Worm (Caenorhabditis elegans) whole organism, young adult: Measurements from ENCODE around the gene B0244.4.

Source experiments
- B0035.1 ChIP-seq: sonication (generic microtip); optimal IDR thresholded peaks from 2 replicates; lab custom pipeline; 2016; ENCODE audit warnings: missing genetic modification characterization, mild to moderate bottlenecking, missing compliant biosample characterization, missing genotype, missing genetic modification reagents
- B0261.1 ChIP-seq: sonication (generic microtip); optimal IDR thresholded peaks from 2 replicates; lab custom pipeline; 2016; ENCODE audit warnings: mild to moderate bottlenecking, missing genetic modification characterization, moderate library complexity, missing compliant biosample characterization
- B0336.3 ChIP-seq: fragments of 200-800 bp; sonication (Bioruptor generic); IDR thresholded peaks from 2 replicates; pipeline ENCODE4 v1.3.6; 2022; ENCODE audit warnings: missing genetic modification characterization, missing compliant biosample characterization
- F10E7.11 ChIP-seq: sonication (generic microtip); optimal IDR thresholded peaks from 2 replicates; lab custom pipeline; 2017; ENCODE audit warnings: mild to moderate bottlenecking, missing genetic modification characterization, moderate library complexity, missing compliant biosample characterization
- F33H1.4 ChIP-seq: fragments of 200-800 bp; sonication (Bioruptor generic); IDR thresholded peaks from 2 replicates; pipeline ENCODE4 v1.3.6; 2022; ENCODE audit warnings: missing genetic modification reagents, missing genetic modification characterization, missing compliant biosample characterization
- F55B11.4 ChIP-seq: sonication (generic microtip); optimal IDR thresholded peaks from 2 replicates; lab custom pipeline; 2016; ENCODE audit warnings: missing compliant biosample characterization, missing genetic modification characterization, borderline replicate concordance; ENCODE audit not compliant: insufficient read depth
- Y53G8AR.9 ChIP-seq: fragments of 200-800 bp; sonication (Bioruptor generic); conservative IDR thresholded peaks from 2 replicates; pipeline ENCODE4 v1.3.6; 2022; ENCODE audit warnings: missing genetic modification reagents, missing genetic modification characterization, missing compliant biosample characterization
- Y56A3A.18 ChIP-seq: fragments of 200-800 bp; sonication (Bioruptor generic); IDR thresholded peaks from 2 replicates; pipeline ENCODE4 v1.3.6; 2022; ENCODE audit warnings: missing genetic modification reagents, missing genetic modification characterization, missing compliant biosample characterization
- attf-5 ChIP-seq: fragments of 200-800 bp; sonication (Bioruptor generic); optimal IDR thresholded peaks from 2 replicates; lab custom pipeline; 2018; ENCODE audit warnings: mild to moderate bottlenecking, missing genetic modification characterization, missing compliant biosample characterization
- attf-6 ChIP-seq: fragments of 200-800 bp; sonication (Bioruptor generic); IDR thresholded peaks from 2 replicates; pipeline ENCODE4 v1.3.6; 2022; ENCODE audit warnings: missing genetic modification reagents, missing genetic modification characterization, missing compliant biosample characterization
- ccch-3 ChIP-seq: fragments of 200-800 bp; sonication (Bioruptor generic); optimal IDR thresholded peaks from 2 replicates; lab custom pipeline; 2018; ENCODE audit warnings: mild to moderate bottlenecking, missing genetic modification characterization, missing compliant biosample characterization
- cebp-1 ChIP-seq, 2 experiments: fragments of 200-800 bp in 1 of 2; sonication (Bioruptor generic) in 1 of 2; sonication (generic microtip) in 1 of 2; IDR thresholded peaks in 1 of 2; optimal IDR thresholded peaks in 1 of 2; 2 replicates each; pipeline versions ENCODE4 v1.3.6 to Lab custom; 2017 to 2022; ENCODE audit warnings: missing compliant biosample characterization in 2 of 2, missing genetic modification characterization in 2 of 2, mild to moderate bottlenecking in 1 of 2, missing genetic modification reagents in 1 of 2, moderate library complexity in 1 of 2
- ceh-27 ChIP-seq: fragments of 200-800 bp; sonication (Bioruptor generic); optimal IDR thresholded peaks from 2 replicates; lab custom pipeline; 2018; ENCODE audit warnings: mild to moderate bottlenecking, missing genetic modification characterization, moderate library complexity, missing compliant biosample characterization
- ceh-40 ChIP-seq: fragments of 200-800 bp; sonication (Bioruptor generic); IDR thresholded peaks from 2 replicates; pipeline ENCODE4 v1.3.6; 2022; ENCODE audit warnings: missing genetic modification characterization, missing compliant biosample characterization
- chd-7 ChIP-seq: sonication (generic microtip); optimal IDR thresholded peaks from 2 replicates; lab custom pipeline; 2016; ENCODE audit warnings: mild to moderate bottlenecking, missing genetic modification characterization, moderate library complexity, missing compliant biosample characterization
- dox-1 ChIP-seq: fragments of 200-800 bp; sonication (Bioruptor generic); IDR thresholded peaks from 2 replicates; pipeline ENCODE4 v1.3.6; 2022; ENCODE audit warnings: missing genetic modification reagents, missing genetic modification characterization, missing compliant biosample characterization
- dpff-1 ChIP-seq: sonication (generic microtip); optimal IDR thresholded peaks from 2 replicates; lab custom pipeline; 2017; ENCODE audit warnings: mild to moderate bottlenecking, missing genetic modification characterization, missing compliant biosample characterization
- efl-1 ChIP-seq: fragments of 150-350 bp; optimal IDR thresholded peaks from 2 replicates; lab custom pipeline; 2014; ENCODE audit warnings: missing biosample characterization, missing genetic modification reagents, missing genetic modification characterization
- hlh-26 ChIP-seq: fragments of 200-800 bp; sonication (Bioruptor generic); conservative IDR thresholded peaks from 2 replicates; pipeline ENCODE4 v1.3.6; 2022; ENCODE audit warnings: missing genetic modification reagents, missing genetic modification characterization, missing compliant biosample characterization
- hmg-1.2 ChIP-seq: fragments of 200-800 bp; sonication (Bioruptor generic); IDR thresholded peaks from 2 replicates; pipeline ENCODE4 v1.3.6; 2022; ENCODE audit warnings: missing genetic modification reagents, missing genetic modification characterization, missing compliant biosample characterization
- hsf-1 ChIP-seq: fragments of 200-800 bp; sonication (Bioruptor generic); IDR thresholded peaks from 2 replicates; pipeline ENCODE4 v1.3.6; 2022; ENCODE audit warnings: missing genetic modification reagents, missing genetic modification characterization, missing compliant biosample characterization
- let-607 ChIP-seq, 2 experiments: fragments of 200-800 bp in 1 of 2; sonication (Bioruptor generic) in 1 of 2; sonication (generic microtip) in 1 of 2; optimal IDR thresholded peaks; 2 replicates each; lab custom pipeline; 2016 to 2018; ENCODE audit warnings: mild to moderate bottlenecking in 2 of 2, missing compliant biosample characterization in 2 of 2, missing genetic modification characterization in 2 of 2, moderate library complexity in 2 of 2, missing genotype in 1 of 2
- lin-26 ChIP-seq: fragments of 200-800 bp; sonication (Bioruptor generic); IDR thresholded peaks from 2 replicates; pipeline ENCODE4 v1.3.6; 2022; ENCODE audit warnings: missing genetic modification reagents, missing genetic modification characterization, missing compliant biosample characterization
- lin-40 ChIP-seq: sonication (generic microtip); optimal IDR thresholded peaks from 2 replicates; lab custom pipeline; 2016; ENCODE audit warnings: missing genetic modification characterization, mild to moderate bottlenecking, missing compliant biosample characterization, missing genotype, missing genetic modification reagents
- lin-54 ChIP-seq: fragments of 200-800 bp; sonication (Bioruptor generic); optimal IDR thresholded peaks from 2 replicates; lab custom pipeline; 2018; ENCODE audit warnings: mild to moderate bottlenecking, missing genetic modification characterization, missing compliant biosample characterization
- madf-3 ChIP-seq: fragments of 200-800 bp; sonication (Bioruptor generic); IDR thresholded peaks from 2 replicates; pipeline ENCODE4 v1.3.6; 2022; ENCODE audit warnings: missing genetic modification reagents, missing genetic modification characterization, missing compliant biosample characterization
- madf-6 ChIP-seq: fragments of 200-800 bp; sonication (Bioruptor generic); IDR thresholded peaks from 2 replicates; pipeline ENCODE4 v1.3.6; 2022; ENCODE audit warnings: missing genetic modification reagents, missing genetic modification characterization, missing compliant biosample characterization
- mcd-1 ChIP-seq: fragments of 200-800 bp; sonication (Bioruptor generic); IDR thresholded peaks from 2 replicates; pipeline ENCODE4 v1.3.6; 2022; ENCODE audit warnings: missing genetic modification reagents, missing genetic modification characterization, missing compliant biosample characterization
- mxl-1 ChIP-seq: sonication (generic microtip); optimal IDR thresholded peaks from 2 replicates; lab custom pipeline; 2016; ENCODE audit warnings: missing genetic modification characterization, missing compliant biosample characterization
- nfyb-1 ChIP-seq: fragments of 200-800 bp; sonication (Bioruptor generic); IDR thresholded peaks from 2 replicates; pipeline ENCODE4 v1.3.6; 2022; ENCODE audit warnings: missing genetic modification reagents, missing genetic modification characterization, missing compliant biosample characterization
- nhr-27 ChIP-seq: fragments of 200-800 bp; sonication (Bioruptor generic); optimal IDR thresholded peaks from 2 replicates; lab custom pipeline; 2018; ENCODE audit warnings: mild to moderate bottlenecking, missing genetic modification characterization, moderate library complexity, missing compliant biosample characterization
- nhr-80 ChIP-seq: sonication (generic microtip); optimal IDR thresholded peaks from 2 replicates; lab custom pipeline; 2016; ENCODE audit warnings: missing genetic modification characterization, missing compliant biosample characterization
- pbrm-1 ChIP-seq: fragments of 200-800 bp; sonication (Bioruptor generic); IDR thresholded peaks from 2 replicates; pipeline ENCODE4 v1.3.6; 2022; ENCODE audit warnings: missing genetic modification reagents, missing genetic modification characterization, missing compliant biosample characterization
- rcor-1 ChIP-seq: fragments of 200-800 bp; sonication (Bioruptor generic); IDR thresholded peaks from 2 replicates; pipeline ENCODE4 v1.3.6; 2022; ENCODE audit warnings: missing genetic modification reagents, missing genetic modification characterization, missing compliant biosample characterization
- snpc-3.4 ChIP-seq: sonication (generic microtip); optimal IDR thresholded peaks from 2 replicates; lab custom pipeline; 2017; ENCODE audit warnings: missing genetic modification characterization, mild to moderate bottlenecking, missing compliant biosample characterization, antibody characterized with exemption, moderate library complexity, missing genotype, missing genetic modification reagents
- snpc-4 ChIP-seq, 5 experiments: fragments of 150-350 bp in 1 of 5; sonication (generic microtip) in 4 of 5; optimal IDR thresholded peaks; 2 replicates each; lab custom pipeline; 2014 to 2018; ENCODE audit warnings: missing genetic modification characterization in 5 of 5, missing biosample characterization in 3 of 5, antibody characterized with exemption in 2 of 5, mild to moderate bottlenecking in 2 of 5, missing compliant biosample characterization in 2 of 5, missing genotype in 2 of 5, moderate library complexity in 2 of 5, missing genetic modification reagents in 1 of 5
- tbp1 ChIP-seq: fragments of 200-800 bp; sonication (Bioruptor generic); optimal IDR thresholded peaks from 2 replicates; lab custom pipeline; 2018; ENCODE audit warnings: mild to moderate bottlenecking, missing genetic modification characterization, missing compliant biosample characterization
- zfh-2 ChIP-seq: fragments of 200-800 bp; sonication (Bioruptor generic); conservative IDR thresholded peaks from 2 replicates; pipeline ENCODE4 v1.3.6; 2022; ENCODE audit warnings: missing genetic modification reagents, missing genetic modification characterization, missing compliant biosample characterization
- zim-3 ChIP-seq: sonication (generic microtip); optimal IDR thresholded peaks from 2 replicates; lab custom pipeline; 2017; ENCODE audit warnings: mild to moderate bottlenecking, missing genetic modification characterization, moderate library complexity, missing compliant biosample characterization
- ztf-18 ChIP-seq: sonication (generic microtip); optimal IDR thresholded peaks from 2 replicates; lab custom pipeline; 2016; ENCODE audit warnings: missing genotype, mild to moderate bottlenecking, missing genetic modification characterization, missing compliant biosample characterization
- ztf-22 ChIP-seq: fragments of 200-800 bp; sonication (Bioruptor generic); optimal IDR thresholded peaks from 2 replicates; lab custom pipeline; 2018; ENCODE audit warnings: mild to moderate bottlenecking, missing genetic modification characterization, moderate library complexity, missing compliant biosample characterization
- ztf-26 ChIP-seq: sonication (generic microtip); optimal IDR thresholded peaks from 2 replicates; lab custom pipeline; 2017; ENCODE audit warnings: missing genetic modification characterization, missing compliant biosample characterization
- ztf-28 ChIP-seq: fragments of 200-800 bp; sonication (Bioruptor generic); IDR thresholded peaks from 2 replicates; pipeline ENCODE4 v1.3.6; 2022; ENCODE audit warnings: missing genetic modification reagents, missing genetic modification characterization, missing compliant biosample characterization

The B0244.4 gene

ce11 chrIII:5714984-5715454 lies 32.3 kb upstream of the B0244.4 start:
- TF ChIP-seq madf-3 (GFP tag; lab: Robert Waterston, UW) (0 out of 2 replicates have a peak, but pooled peaks have one; percentile 47), let-607 (tag; optimal IDR thresholded peaks at IDR 0.05; lab: Kevin White, UChicago) (peak in 1 of 2 experiments; percentile 90), B0035.1 (tag; lab: Kevin White, UChicago) (no peak), B0336.3 (peak; percentile 50; the same call in 1 of the 2 replicates), Y56A3A.18 (GFP tag; lab: Robert Waterston, UW) (0 out of 2 replicates have a peak, but pooled peaks have one; percentile 23), efl-1 (GFP tag; lab: Kevin White, UChicago) (peak; percentile 1), nfyb-1 (GFP tag; lab: Robert Waterston, UW) (0 out of 2 replicates have a peak, but pooled peaks have one; percentile 11), Y53G8AR.9 (GFP tag; lab: Robert Waterston, UW) (peak; percentile 64; the same call in 1 of the 2 replicates), snpc-3.4 (peak; percentile 50), F55B11.4 (tag; lab: Kevin White, UChicago) (no peak), snpc-4 (GFP tag; optimal IDR thresholded peaks at IDR 0.05; lab: Kevin White, UChicago) (no peak), snpc-4 (tag; optimal IDR thresholded peaks at IDR 0.05; lab: Kevin White, UChicago) (no peak)

DNA sequence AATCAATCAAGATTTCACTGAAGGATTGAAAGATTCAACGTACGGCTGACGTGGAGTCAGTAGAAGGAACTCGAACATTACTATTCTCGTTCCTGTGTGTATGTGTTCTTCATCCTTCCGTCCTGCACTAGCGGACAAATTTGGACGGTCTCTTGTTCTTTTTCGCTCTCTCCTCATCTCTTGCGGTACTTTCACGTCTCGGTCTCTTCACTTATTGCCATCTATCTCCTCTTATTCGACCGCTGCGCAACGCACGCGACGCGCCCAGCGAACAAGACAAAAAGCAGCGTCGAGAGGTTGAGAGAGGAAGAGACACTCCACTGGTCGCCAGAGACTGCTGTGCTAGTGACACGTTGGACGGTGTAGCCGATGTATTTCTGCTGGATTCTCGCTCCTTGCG lies 31.8 kb upstream of the B0244.4 start:
- TF ChIP-seq B0261.1 (tag; lab: Kevin White, UChicago): no peak
- no peak for TF ChIP-seq zim-3
- peak; percentile 17 for TF ChIP-seq ztf-18
- TF ChIP-seq cebp-1 (GFP tag; IDR thresholded peaks at IDR 0.05; lab: Robert Waterston, UW): no peak
- peak; percentile 52 for TF ChIP-seq cebp-1 (tag; optimal IDR thresholded peaks at IDR 0.05; lab: Kevin White, UChicago)
- TF ChIP-seq hsf-1 (GFP tag; lab: Robert Waterston, UW): 0 out of 2 replicates have a peak, but pooled peaks have one; percentile 41
- peak; percentile 36; the same call in 1 of the 2 replicates for TF ChIP-seq B0336.3
- TF ChIP-seq ztf-26 (tag; lab: Kevin White, UChicago): peak; percentile 81
- 0 out of 2 replicates have a peak, but pooled peaks have one; percentile 15 for TF ChIP-seq lin-26 (GFP tag; lab: Robert Waterston, UW)
- TF ChIP-seq snpc-4 (GFP tag; optimal IDR thresholded peaks at IDR 0.05; lab: Kevin White, UChicago): no peak
- TF ChIP-seq snpc-4 (tag; optimal IDR thresholded peaks at IDR 0.05; lab: Kevin White, UChicago): peak in 2 of 4 experiments; percentile 38
- TF ChIP-seq ceh-40 (GFP tag; lab: Robert Waterston, UW): no peak
- peak; percentile 40; the same call in 1 of the 2 replicates for TF ChIP-seq nfyb-1 (GFP tag; lab: Robert Waterston, UW)
- TF ChIP-seq rcor-1: peak; percentile 6; the same call in 1 of the 2 replicates
- no peak for TF ChIP-seq hlh-26
- 0 out of 2 replicates have a peak, but pooled peaks have one; percentile 26 for TF ChIP-seq attf-6 (GFP tag; lab: Robert Waterston, UW)
- no peak for TF ChIP-seq Y56A3A.18 (GFP tag; lab: Robert Waterston, UW)
- TF ChIP-seq lin-54 (GFP tag; lab: Kevin White, UChicago): peak; percentile 1
- TF ChIP-seq dox-1 (GFP tag; lab: Robert Waterston, UW): peak; percentile 33; the same call in 1 of the 2 replicates
- no peak for TF ChIP-seq ccch-3 (GFP tag; lab: Kevin White, UChicago)
- TF ChIP-seq F33H1.4 (GFP tag; lab: Robert Waterston, UW): no peak
- peak; percentile 51 for TF ChIP-seq attf-5 (GFP tag; lab: Kevin White, UChicago)
- TF ChIP-seq let-607 (tag; optimal IDR thresholded peaks at IDR 0.05; lab: Kevin White, UChicago): peak; percentile 69 to 79
- peak; percentile 16 for TF ChIP-seq nhr-27 (tag; lab: Kevin White, UChicago)
- TF ChIP-seq nhr-80: peak; percentile 79
- TF ChIP-seq ztf-28 (GFP tag; lab: Robert Waterston, UW): 0 out of 2 replicates have a peak, but pooled peaks have one; percentile 26
- TF ChIP-seq madf-6 (GFP tag; lab: Robert Waterston, UW): no peak; the same call in 1 of the 2 replicates
- no peak for TF ChIP-seq dpff-1 (tag; lab: Kevin White, UChicago)
- peak; percentile 45 for TF ChIP-seq tbp1
- TF ChIP-seq mxl-1 (tag; lab: Kevin White, UChicago): no peak
- TF ChIP-seq ztf-22 (GFP tag; lab: Kevin White, UChicago): no peak
- peak; percentile 60 for TF ChIP-seq mcd-1 (GFP tag; lab: Robert Waterston, UW)
- TF ChIP-seq ceh-27 (GFP tag; lab: Kevin White, UChicago): peak; percentile 87
- peak; percentile 94 for TF ChIP-seq zfh-2 (GFP tag; lab: Robert Waterston, UW)
- TF ChIP-seq lin-40 (tag; lab: Kevin White, UChicago): peak; percentile 47
- TF ChIP-seq pbrm-1 (GFP tag; lab: Robert Waterston, UW): peak; percentile 44
- TF ChIP-seq hmg-1.2 (GFP tag; lab: Robert Waterston, UW): peak; percentile 88; the same call in 1 of the 2 replicates
- TF ChIP-seq chd-7: peak; percentile 11
- peak; percentile 40 for TF ChIP-seq F10E7.11
